Worm (Caenorhabditis elegans): Measurements from ENCODE around the gene chdh-1.

The chdh-1 gene

ce11 chrII:8679799-8680198 is 18.9 kb downstream of the chdh-1 start:
- TF ChIP-seq hlh-11 (tag; optimal IDR thresholded peaks at IDR 0.05) (peak; percentile 2), daf-8 (GFP tag; IDR thresholded peaks at IDR 0.05) (no peak), dve-1 (tag; optimal IDR thresholded peaks at IDR 0.05; ENCODE audit: insufficient read depth) (peak; percentile 38), pqm-1 (tag; optimal IDR thresholded peaks at IDR 0.05) (peak; percentile 40), set-16 (GFP tag; IDR thresholded peaks at IDR 0.05) (no peak), zip-2 (tag; optimal IDR thresholded peaks at IDR 0.05) (no peak), jun-1 (tag; optimal IDR thresholded peaks at IDR 0.05) (no peak), Y105C5A.15 (GFP tag; IDR thresholded peaks at IDR 0.05) (no peak), pha-4 (GFP tag; IDR thresholded peaks at IDR 0.05) (no peak), pha-4 (tag; optimal IDR thresholded peaks at IDR 0.05) (no peak), daf-16 (GFP tag; optimal IDR thresholded peaks at IDR 0.05) (no peak), daf-16 (tag; optimal IDR thresholded peaks at IDR 0.05) (peak; percentile 65), gei-8 (GFP tag; optimal IDR thresholded peaks at IDR 0.05) (no peak), attf-4 (tag; optimal IDR thresholded peaks at IDR 0.05) (no peak), nhr-6 (tag; optimal IDR thresholded peaks at IDR 0.05) (no peak)

ce11 chrII:8675369-8675768 is 23.4 kb downstream of the chdh-1 start:
- TF ChIP-seq hif-1 (tag; optimal IDR thresholded peaks at IDR 0.05) (no peak), unc-62 (GFP tag; optimal IDR thresholded peaks at IDR 0.05 in 1 of 2) (peak in 1 of 2 experiments; percentile 88), unc-62 (tag; optimal IDR thresholded peaks at IDR 0.05) (no peak), ceh-32 (tag; optimal IDR thresholded peaks at IDR 0.05; ENCODE audit: poor library complexity) (no peak), aly-2 (tag; optimal IDR thresholded peaks at IDR 0.05) (no peak)

- TF ChIP-seq lin-38 (GFP tag; IDR thresholded peaks at IDR 0.05), result peak; percentile 25; the same call in 1 of the 2 replicates
- no peak for TF ChIP-seq ceh-20 (GFP tag; IDR thresholded peaks at IDR 0.05)
- TF ChIP-seq egl-27 (tag; optimal IDR thresholded peaks at IDR 0.05), result no peak
- TF ChIP-seq rbr-2 (tag; optimal IDR thresholded peaks at IDR 0.05), result no peak
- no peak for TF ChIP-seq lin-13 (GFP tag; optimal IDR thresholded peaks at IDR 0.05)
Measured at ce11 chrII:8670835-8671234, 27.9 kb downstream of the chdh-1 start.

- TF ChIP-seq nhr-10 (tag; optimal IDR thresholded peaks at IDR 0.05) (no peak), hmg-1.1 (GFP tag; IDR thresholded peaks at IDR 0.05) (no peak), F37D6.2 (tag; optimal IDR thresholded peaks at IDR 0.05) (no peak), pha-4 (GFP tag; IDR thresholded peaks at IDR 0.05) (no peak), pha-4 (tag; optimal IDR thresholded peaks at IDR 0.05) (no peak), F49E8.2 (tag; optimal IDR thresholded peaks at IDR 0.05; ENCODE audit: borderline replicate concordance) (no peak), aly-2 (tag; optimal IDR thresholded peaks at IDR 0.05) (no peak), hif-1 (tag; optimal IDR thresholded peaks at IDR 0.05) (no peak), ceh-32 (tag; optimal IDR thresholded peaks at IDR 0.05; ENCODE audit: poor library complexity) (no peak), dve-1 (tag; optimal IDR thresholded peaks at IDR 0.05; ENCODE audit: insufficient read depth) (no peak), php-3 (GFP tag; IDR thresholded peaks at IDR 0.05) (no peak), mdl-1 (tag; optimal IDR thresholded peaks at IDR 0.05) (no peak), lin-29 (GFP tag; IDR thresholded peaks at IDR 0.05) (no peak), nhr-11 (tag; optimal IDR thresholded peaks at IDR 0.05) (no peak), nhr-77 (tag; optimal IDR thresholded peaks at IDR 0.05) (no peak), dmd-8 (GFP tag; IDR thresholded peaks at IDR 0.05) (no peak), mes-2 (tag; optimal IDR thresholded peaks at IDR 0.05; ENCODE audit: poor library complexity, severe bottlenecking) (no peak), zfp-3 (GFP tag; conservative IDR thresholded peaks at IDR 0.05) (no peak), daf-12 (tag; optimal IDR thresholded peaks at IDR 0.05) (no peak), dmd-6 (GFP tag; IDR thresholded peaks at IDR 0.05) (no peak)
Measured at ce11 chrII:8668871-8669270, 29.9 kb downstream of the chdh-1 start.

Data from whole organism, L4 larva.